Fruit fly (Drosophila melanogaster): ENCODE results near the gene aqz.

aqz gene

dm6 chr3R:8820428-8820912 is at the start of gene aqz:
TSS of gene aqz (minus strand) at chr3R:8820682.
- TF ChIP-seq CG11617 (GFP tag; optimal IDR thresholded peaks at IDR 0.05): peak; percentile 39
- TF ChIP-seq CG12768 (GFP tag; optimal IDR thresholded peaks at IDR 0.05): peak; percentile 18
- TF ChIP-seq Hr96 (GFP tag; optimal IDR thresholded peaks at IDR 0.05): peak; percentile 76
- TF ChIP-seq tj (GFP tag; optimal IDR thresholded peaks at IDR 0.05): peak; percentile 37
- peak; percentile 86 for TF ChIP-seq bab1 (GFP tag; optimal IDR thresholded peaks at IDR 0.05)
- TF ChIP-seq Crg-1 (GFP tag; optimal IDR thresholded peaks at IDR 0.05): peak; percentile 71
- TF ChIP-seq CG14711 (tag; optimal IDR thresholded peaks at IDR 0.05): peak; percentile 100
- TF ChIP-seq CG1620 (GFP tag; optimal IDR thresholded peaks at IDR 0.05): peak; percentile 86
- peak; percentile 72 for TF ChIP-seq CG7101 (tag; optimal IDR thresholded peaks at IDR 0.05)
- peak; percentile 73 for TF ChIP-seq cic (GFP tag; optimal IDR thresholded peaks at IDR 0.05)
- peak; percentile 49 for TF ChIP-seq Clk (GFP tag; optimal IDR thresholded peaks at IDR 0.05)
- peak; percentile 100 for TF ChIP-seq kay (GFP tag; ENCODE audit: borderline replicate concordance)
- TF ChIP-seq toe (GFP tag; optimal IDR thresholded peaks at IDR 0.05): peak; percentile 61
- TF ChIP-seq CG7045 (GFP tag; optimal IDR thresholded peaks at IDR 0.05): peak; percentile 29
- TF ChIP-seq cnc (optimal IDR thresholded peaks at IDR 0.05): no peak
- TF ChIP-seq CG5204 (GFP tag; optimal IDR thresholded peaks at IDR 0.05): no peak
- TF ChIP-seq pad (GFP tag; optimal IDR thresholded peaks at IDR 0.05): peak; percentile 44
- peak; percentile 69 for TF ChIP-seq CG33017 (tag; optimal IDR thresholded peaks at IDR 0.05)
- peak; percentile 66 for TF ChIP-seq Mnt (GFP tag; optimal IDR thresholded peaks at IDR 0.05)
- peak; percentile 28 for TF ChIP-seq ovo (GFP tag; optimal IDR thresholded peaks at IDR 0.05)

DNA sequence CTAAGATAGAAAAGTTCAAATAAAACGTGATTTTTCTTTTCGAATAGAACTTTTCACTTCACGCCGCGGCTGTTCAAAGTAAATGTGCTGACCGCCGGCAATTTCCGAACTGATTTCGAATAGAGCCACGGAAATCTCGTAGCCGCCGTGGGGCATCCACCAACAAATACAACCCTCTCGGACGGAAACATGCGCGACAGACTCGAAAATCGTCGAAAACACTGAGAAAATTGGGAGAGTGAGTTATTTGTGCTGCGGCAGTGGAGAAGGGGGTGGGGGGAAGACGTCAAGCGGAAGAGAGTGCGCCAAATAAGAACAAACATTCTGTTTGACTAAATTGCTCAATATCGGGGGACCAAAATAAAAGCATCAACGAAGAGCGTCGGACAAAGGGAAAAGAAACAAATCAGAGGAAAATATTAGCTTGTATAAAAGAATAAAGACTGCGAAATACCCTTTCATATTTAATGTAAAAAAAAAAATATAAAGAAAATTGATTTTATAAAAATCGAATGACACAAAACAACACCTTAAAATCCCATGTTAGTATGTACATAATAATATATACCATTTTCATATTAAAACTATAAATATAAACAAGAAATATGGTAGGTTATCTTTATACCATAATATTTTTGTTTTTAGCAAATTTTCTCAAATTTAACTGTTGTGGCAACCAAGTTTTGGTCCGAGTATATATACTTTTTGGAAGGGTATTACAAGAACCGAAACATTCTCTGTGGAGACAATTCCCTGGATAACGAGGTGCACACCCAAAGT is 47.0 kb upstream of the aqz start:
- TF ChIP-seq ovo (GFP tag; optimal IDR thresholded peaks at IDR 0.05) (no peak), CG33017 (tag; optimal IDR thresholded peaks at IDR 0.05) (no peak), cnc (optimal IDR thresholded peaks at IDR 0.05) (no peak), CG14711 (tag; optimal IDR thresholded peaks at IDR 0.05) (no peak), Clk (GFP tag; optimal IDR thresholded peaks at IDR 0.05) (no peak), cic (GFP tag; optimal IDR thresholded peaks at IDR 0.05) (no peak), kay (GFP tag; ENCODE audit: borderline replicate concordance) (no peak), Crg-1 (GFP tag; optimal IDR thresholded peaks at IDR 0.05) (no peak), tj (GFP tag; optimal IDR thresholded peaks at IDR 0.05) (no peak), CG1620 (GFP tag; optimal IDR thresholded peaks at IDR 0.05) (no peak), Mnt (GFP tag; optimal IDR thresholded peaks at IDR 0.05) (no peak), toe (GFP tag; optimal IDR thresholded peaks at IDR 0.05) (no peak), CG12768 (GFP tag; optimal IDR thresholded peaks at IDR 0.05) (no peak), CG11617 (GFP tag; optimal IDR thresholded peaks at IDR 0.05) (no peak), CG7101 (tag; optimal IDR thresholded peaks at IDR 0.05) (no peak), CG5204 (GFP tag; optimal IDR thresholded peaks at IDR 0.05) (no peak)

- TF ChIP-seq cnc (optimal IDR thresholded peaks at IDR 0.05): no peak
- TF ChIP-seq Mnt (GFP tag; optimal IDR thresholded peaks at IDR 0.05): no peak
- no peak for TF ChIP-seq CG7101 (tag; optimal IDR thresholded peaks at IDR 0.05)
- TF ChIP-seq kay (GFP tag; ENCODE audit: borderline replicate concordance): no peak
- no peak for TF ChIP-seq ovo (GFP tag; optimal IDR thresholded peaks at IDR 0.05)
- no peak for TF ChIP-seq CG11617 (GFP tag; optimal IDR thresholded peaks at IDR 0.05)
Measured at dm6 chr3R:8865031-8865430, 44.5 kb upstream of the aqz start.

- TF ChIP-seq bab1 (GFP tag; optimal IDR thresholded peaks at IDR 0.05) (peak; percentile 46), Crg-1 (GFP tag; optimal IDR thresholded peaks at IDR 0.05) (no peak)
Measured at dm6 chr3R:8863094-8863865, 42.8 kb upstream of the aqz start.

- TF ChIP-seq CG5204 (GFP tag; optimal IDR thresholded peaks at IDR 0.05) (no peak), kay (GFP tag; ENCODE audit: borderline replicate concordance) (peak; percentile 94), toe (GFP tag; optimal IDR thresholded peaks at IDR 0.05) (peak; percentile 13), CG12768 (GFP tag; optimal IDR thresholded peaks at IDR 0.05) (peak; percentile 43), bab1 (GFP tag; optimal IDR thresholded peaks at IDR 0.05) (no peak), cic (GFP tag; optimal IDR thresholded peaks at IDR 0.05) (peak; percentile 16), Clk (GFP tag; optimal IDR thresholded peaks at IDR 0.05) (no peak), CG33017 (tag; optimal IDR thresholded peaks at IDR 0.05) (no peak)
Measured at dm6 chr3R:8862662-8863082, 42.2 kb upstream of the aqz start.

- TF ChIP-seq CG7045 (GFP tag; optimal IDR thresholded peaks at IDR 0.05) (no peak), bab1 (GFP tag; optimal IDR thresholded peaks at IDR 0.05) (no peak), CG11617 (GFP tag; optimal IDR thresholded peaks at IDR 0.05) (no peak), Hr96 (GFP tag; optimal IDR thresholded peaks at IDR 0.05) (no peak), CG7101 (tag; optimal IDR thresholded peaks at IDR 0.05) (no peak), kay (GFP tag; ENCODE audit: borderline replicate concordance) (no peak), toe (GFP tag; optimal IDR thresholded peaks at IDR 0.05) (no peak), cic (GFP tag; optimal IDR thresholded peaks at IDR 0.05) (no peak), pad (GFP tag; optimal IDR thresholded peaks at IDR 0.05) (no peak)
Measured at dm6 chr3R:8862208-8862607, 41.7 kb upstream of the aqz start.

Measured in whole organism, adult.